Worm (Caenorhabditis elegans): ENCODE measurements around the gene F17C8.9.

ce11 chrIII:4778003-4778402 lies 43.8 kb downstream of the F17C8.9 start, which contains the start of gene B0393.7:
- no peak for TF ChIP-seq cebp-1 (GFP tag; IDR thresholded peaks at IDR 0.05)
- no peak for TF ChIP-seq cebp-1 (tag; optimal IDR thresholded peaks at IDR 0.05)
- TF ChIP-seq egrh-3 (GFP tag; IDR thresholded peaks at IDR 0.05), result no peak
- no peak for TF ChIP-seq ama-1 (optimal IDR thresholded peaks at IDR 0.05)
- TF ChIP-seq ama-1 (GFP tag; optimal IDR thresholded peaks at IDR 0.05), result no peak
- TF ChIP-seq nhr-90 (tag; optimal IDR thresholded peaks at IDR 0.05), result no peak
- TF ChIP-seq Y56A3A.18 (GFP tag; IDR thresholded peaks at IDR 0.05), result no peak
- no peak for TF ChIP-seq ccch-3 (GFP tag; optimal IDR thresholded peaks at IDR 0.05)
- TF ChIP-seq K11D2.4 (GFP tag; IDR thresholded peaks at IDR 0.05), result no peak
- no peak for TF ChIP-seq let-607 (tag; optimal IDR thresholded peaks at IDR 0.05)
- TF ChIP-seq attf-6 (GFP tag; IDR thresholded peaks at IDR 0.05), result no peak
- TF ChIP-seq efl-1 (GFP tag; optimal IDR thresholded peaks at IDR 0.05), result no peak

All from whole organism, young adult.